Fruit fly (Drosophila melanogaster) whole organism, pupa: Measurements from ENCODE around the gene TkR99D.
A peak's percentile ranks its signal among the peaks of the same experiment; 100 is the strongest.

Source experiments
- CG10348 ChIP-seq: fragments of 200-800 bp; sonication (Bioruptor generic); IDR thresholded peaks from 2 replicates; pipeline ENCODE4 v1.3.6; 2022; ENCODE audit warnings: missing biosample characterization, missing genetic modification characterization
- CG12605 ChIP-seq: fragments of 200-800 bp; sonication (Bioruptor generic); IDR thresholded peaks from 2 replicates; pipeline ENCODE4 v1.3.6; 2022; ENCODE audit warnings: missing biosample characterization, missing genetic modification characterization
- CG13204 ChIP-seq: fragments of 200-800 bp; sonication (Bioruptor generic); optimal IDR thresholded peaks from 2 replicates; lab custom pipeline; 2018; ENCODE audit warnings: missing biosample characterization, mild to moderate bottlenecking, missing genetic modification characterization, moderate library complexity
- CG14655 ChIP-seq: fragments of 200-800 bp; sonication (Bioruptor generic); optimal IDR thresholded peaks from 3 replicates; lab custom pipeline; 2017; ENCODE audit warnings: mild to moderate bottlenecking, missing biosample characterization, missing genetic modification reagents, missing genetic modification characterization
- CG15710 ChIP-seq: fragments of 200-800 bp; sonication (Bioruptor generic); optimal IDR thresholded peaks from 2 replicates; lab custom pipeline; 2018; ENCODE audit warnings: missing biosample characterization, mild to moderate bottlenecking, missing genetic modification characterization, moderate library complexity
- CG17806 ChIP-seq: fragments of 200-800 bp; sonication (Bioruptor generic); optimal IDR thresholded peaks from 2 replicates; lab custom pipeline; 2018; ENCODE audit warnings: missing biosample characterization, mild to moderate bottlenecking, missing genetic modification characterization, moderate library complexity
- CG32121 ChIP-seq: fragments of 200-800 bp; sonication (Bioruptor generic); IDR thresholded peaks from 2 replicates; pipeline ENCODE4 v1.3.6; 2022; ENCODE audit warnings: missing biosample characterization, missing genetic modification characterization
- CG34367 ChIP-seq: fragments of 200-800 bp; sonication (Bioruptor generic); optimal IDR thresholded peaks from 2 replicates; lab custom pipeline; 2018; ENCODE audit warnings: missing biosample characterization, mild to moderate bottlenecking, missing genetic modification characterization
- CG4496 ChIP-seq: fragments of 200-800 bp; sonication (Bioruptor generic); IDR thresholded peaks from 3 replicates; pipeline ENCODE4 v1.3.6; 2022; ENCODE audit warnings: missing biosample characterization, missing genetic modification characterization
- CG8159 ChIP-seq: fragments of 200-800 bp; sonication (Bioruptor generic); optimal IDR thresholded peaks from 3 replicates; lab custom pipeline; 2018; ENCODE audit warnings: missing biosample characterization, mild to moderate bottlenecking, missing genetic modification characterization, moderate library complexity
- CG8301 ChIP-seq: fragments of 200-800 bp; sonication (Bioruptor generic); optimal IDR thresholded peaks from 2 replicates; lab custom pipeline; 2018; ENCODE audit warnings: missing biosample characterization, mild to moderate bottlenecking, missing genetic modification characterization
- CG9948 ChIP-seq: fragments of 200-800 bp; sonication (Bioruptor generic); optimal IDR thresholded peaks from 2 replicates; lab custom pipeline; 2018; ENCODE audit warnings: missing biosample characterization, mild to moderate bottlenecking, missing genetic modification characterization, moderate library complexity
- D1 ChIP-seq: fragments of 200-800 bp; sonication (Bioruptor generic); optimal IDR thresholded peaks from 2 replicates; lab custom pipeline; 2018; ENCODE audit warnings: missing biosample characterization, mild to moderate bottlenecking, missing genetic modification characterization, moderate library complexity
- EcR ChIP-seq: fragments of 200-800 bp; sonication (Bioruptor generic); optimal IDR thresholded peaks from 3 replicates; lab custom pipeline; 2019; ENCODE audit warnings: missing biosample characterization, missing genetic modification characterization, mild to moderate bottlenecking, moderate library complexity, missing genetic modification reagents
- Ets98B ChIP-seq: fragments of 200-800 bp; sonication (Bioruptor generic); IDR thresholded peaks from 2 replicates; pipeline ENCODE4 v1.3.6; 2022; ENCODE audit warnings: missing biosample characterization, missing genetic modification characterization
- Pif1A ChIP-seq: fragments of 200-800 bp; sonication (Bioruptor generic); optimal IDR thresholded peaks from 3 replicates; lab custom pipeline; 2016; ENCODE audit warnings: missing biosample characterization, missing genetic modification characterization
- Pif1B ChIP-seq: fragments of 200-800 bp; sonication (Bioruptor generic); optimal IDR thresholded peaks from 3 replicates; lab custom pipeline; 2016; ENCODE audit warnings: missing biosample characterization, missing genetic modification characterization
- Snoo ChIP-seq: fragments of 200-800 bp; sonication (Bioruptor generic); optimal IDR thresholded peaks from 3 replicates; lab custom pipeline; 2017; ENCODE audit warnings: missing biosample characterization, mild to moderate bottlenecking, missing genetic modification characterization, inconsistent platforms
- fd96Ca ChIP-seq: fragments of 200-800 bp; sonication (Bioruptor generic); IDR thresholded peaks from 3 replicates; pipeline ENCODE4 v1.3.6; 2022; ENCODE audit warnings: missing biosample characterization, missing genetic modification characterization
- gl ChIP-seq: fragments of 200-800 bp; sonication (Bioruptor generic); optimal IDR thresholded peaks from 2 replicates; lab custom pipeline; 2018; ENCODE audit warnings: missing biosample characterization, mild to moderate bottlenecking, missing genetic modification characterization
- rn ChIP-seq: fragments of 200-800 bp; sonication (Bioruptor generic); IDR thresholded peaks from 2 replicates; pipeline ENCODE4 v1.3.6; 2022; ENCODE audit warnings: missing biosample characterization, missing genetic modification characterization

Gene TkR99D

dm6 chr3R:29995035-29995434 lies 25.8 kb upstream of the TkR99D start, which contains the start of the genes CG7903 and Sas-6:
Gene CG7903 (minus strand): TSS chr3R:29995231.
Gene Sas-6 (plus strand): TSS chr3R:29995357.
- TF ChIP-seq CG32121: no peak
- no peak for TF ChIP-seq CG9948
- TF ChIP-seq CG10348 (GFP tag; lab: Robert Waterston, UW): no peak
- TF ChIP-seq CG4496 (GFP tag; lab: Robert Waterston, UW): peak; percentile 44; the same call in 1 of the 3 replicates
- no peak for TF ChIP-seq Pif1A (GFP tag; lab: Kevin White, UChicago)
- no peak for TF ChIP-seq Ets98B (GFP tag; lab: Robert Waterston, UW)
- TF ChIP-seq CG34367 (tag; lab: Kevin White, UChicago): no peak
- no peak for TF ChIP-seq Snoo
- no peak for TF ChIP-seq D1 (tag; lab: Kevin White, UChicago)

dm6 chr3R:29993134-29993533 lies 23.9 kb upstream of the TkR99D start, which contains the start of gene Acph-1:
Gene Acph-1 (minus strand): TSS chr3R:29993411.
- TF ChIP-seq Snoo: no peak
- no peak for TF ChIP-seq CG14655 (GFP tag; lab: Kevin White, UChicago)
- no peak for TF ChIP-seq CG17806 (tag; lab: Kevin White, UChicago)
- no peak for TF ChIP-seq CG8301 (tag; lab: Kevin White, UChicago)
- TF ChIP-seq CG13204 (GFP tag; lab: Kevin White, UChicago): no peak
- no peak for TF ChIP-seq CG12605 (GFP tag; lab: Robert Waterston, UW)
- TF ChIP-seq CG15710: no peak

- TF ChIP-seq CG14655 (GFP tag; lab: Kevin White, UChicago) (no peak), CG8159 (tag; lab: Kevin White, UChicago) (no peak), D1 (tag; lab: Kevin White, UChicago) (no peak), CG4496 (GFP tag; lab: Robert Waterston, UW) (no peak), CG17806 (tag; lab: Kevin White, UChicago) (no peak), Pif1B (no peak), CG8301 (tag; lab: Kevin White, UChicago) (no peak), CG15710 (no peak), CG12605 (GFP tag; lab: Robert Waterston, UW) (no peak), EcR (GFP tag; lab: Kevin White, UChicago) (no peak)
Observed at dm6 chr3R:29990681-29991080, 21.4 kb upstream of the TkR99D start.

- no peak for TF ChIP-seq Snoo
- TF ChIP-seq CG34367 (tag; lab: Kevin White, UChicago): no peak
- TF ChIP-seq CG4496 (GFP tag; lab: Robert Waterston, UW): no peak
- no peak for TF ChIP-seq CG13204 (GFP tag; lab: Kevin White, UChicago)
- no peak for TF ChIP-seq CG17806 (tag; lab: Kevin White, UChicago)
- 0 out of 2 replicates have a peak, but pooled peaks have one; percentile 10 for TF ChIP-seq CG10348 (GFP tag; lab: Robert Waterston, UW)
- TF ChIP-seq CG15710: no peak
- TF ChIP-seq CG9948: no peak
Observed at dm6 chr3R:29985219-29985618, 16.0 kb upstream of the TkR99D start.

dm6 chr3R:29983886-29984285 lies 14.6 kb upstream of the TkR99D start:
- peak; percentile 15 for TF ChIP-seq CG8159 (tag; lab: Kevin White, UChicago)
- no peak for TF ChIP-seq rn
- TF ChIP-seq, all 21 proteins: peak for 1

dm6 chr3R:29983073-29983544 lies 13.9 kb upstream of the TkR99D start, which contains the start of gene CG7896:
Gene CG7896 (plus strand): TSS chr3R:29983426.
- TF ChIP-seq rn: peak; percentile 79
- TF ChIP-seq CG32121: peak; percentile 91
- peak; percentile 67 for TF ChIP-seq CG9948
- TF ChIP-seq gl (tag; lab: Kevin White, UChicago): peak; percentile 4
- TF ChIP-seq fd96Ca (GFP tag; lab: Robert Waterston, UW): peak; percentile 78
- peak; percentile 81 for TF ChIP-seq Ets98B (GFP tag; lab: Robert Waterston, UW)
- peak; percentile 74 for TF ChIP-seq CG15710
- no peak for TF ChIP-seq D1 (tag; lab: Kevin White, UChicago)
- peak; percentile 40; the same call in 1 of the 2 replicates for TF ChIP-seq CG12605 (GFP tag; lab: Robert Waterston, UW)
- TF ChIP-seq Pif1B: peak; percentile 92
- TF ChIP-seq CG8159 (tag; lab: Kevin White, UChicago): peak; percentile 83
- peak; percentile 64 for TF ChIP-seq CG17806 (tag; lab: Kevin White, UChicago)
- no peak for TF ChIP-seq CG10348 (GFP tag; lab: Robert Waterston, UW)
- TF ChIP-seq CG34367 (tag; lab: Kevin White, UChicago): peak; percentile 68
- no peak for TF ChIP-seq CG14655 (GFP tag; lab: Kevin White, UChicago)
- TF ChIP-seq CG4496 (GFP tag; lab: Robert Waterston, UW): peak; percentile 88
- TF ChIP-seq Snoo: peak; percentile 78
- TF ChIP-seq CG13204 (GFP tag; lab: Kevin White, UChicago): peak; percentile 80
- no peak for TF ChIP-seq EcR (GFP tag; lab: Kevin White, UChicago)
- TF ChIP-seq Pif1A (GFP tag; lab: Kevin White, UChicago): peak; percentile 84
- TF ChIP-seq CG8301 (tag; lab: Kevin White, UChicago): peak; percentile 76

- peak; percentile 83 for TF ChIP-seq fd96Ca (GFP tag; lab: Robert Waterston, UW)
- no peak for TF ChIP-seq CG8159 (tag; lab: Kevin White, UChicago)
- no peak for TF ChIP-seq CG34367 (tag; lab: Kevin White, UChicago)
- TF ChIP-seq gl (tag; lab: Kevin White, UChicago): no peak
- TF ChIP-seq CG15710: no peak
- no peak for TF ChIP-seq Pif1A (GFP tag; lab: Kevin White, UChicago)
- TF ChIP-seq CG8301 (tag; lab: Kevin White, UChicago): peak; percentile 63
- peak; percentile 8 for TF ChIP-seq Pif1B
- TF ChIP-seq CG9948: no peak
- peak; percentile 65 for TF ChIP-seq CG12605 (GFP tag; lab: Robert Waterston, UW)
- TF ChIP-seq CG32121: peak; percentile 71
- TF ChIP-seq CG13204 (GFP tag; lab: Kevin White, UChicago): no peak
- TF ChIP-seq CG14655 (GFP tag; lab: Kevin White, UChicago): peak; percentile 64
- no peak for TF ChIP-seq D1 (tag; lab: Kevin White, UChicago)
- TF ChIP-seq CG4496 (GFP tag; lab: Robert Waterston, UW): peak; percentile 82
- TF ChIP-seq rn: peak; percentile 62; the same call in 1 of the 2 replicates
- TF ChIP-seq Snoo: no peak
- TF ChIP-seq CG10348 (GFP tag; lab: Robert Waterston, UW): no peak
- TF ChIP-seq Ets98B (GFP tag; lab: Robert Waterston, UW): peak; percentile 76
- no peak for TF ChIP-seq EcR (GFP tag; lab: Kevin White, UChicago)
- TF ChIP-seq CG17806 (tag; lab: Kevin White, UChicago): peak; percentile 25
Observed at dm6 chr3R:29982027-29982426, 12.8 kb upstream of the TkR99D start.
